Worm (Caenorhabditis elegans) whole organism, L4/young adult: ENCODE data around the gene Y66D12A.11.

Experiments used
- W03F9.2 ChIP-seq: fragments of 150-350 bp; optimal IDR thresholded peaks from 2 replicates; lab custom pipeline; 2014; ENCODE audit warnings: missing biosample characterization, missing genetic modification characterization
- dao-5 ChIP-seq: sonication (generic microtip); optimal IDR thresholded peaks from 2 replicates; lab custom pipeline; 2016; ENCODE audit warnings: missing genotype, missing genetic modification characterization, moderate library complexity, missing compliant biosample characterization
- him-1 ChIP-seq: sonication (generic microtip); optimal IDR thresholded peaks from 2 replicates; lab custom pipeline; 2016; ENCODE audit warnings: missing genotype, missing genetic modification reagents, missing genetic modification characterization, missing compliant biosample characterization

Gene Y66D12A.11

ce11 chrIII:11614874-11615273, 51.6 kb downstream of the Y66D12A.11 start:
- no peak for TF ChIP-seq dao-5 (tag; lab: Kevin White, UChicago)
- no peak for TF ChIP-seq W03F9.2 (tag; lab: Kevin White, UChicago)
- no peak for TF ChIP-seq him-1 (tag; lab: Kevin White, UChicago)
